Fruit fly (Drosophila melanogaster) whole organism, adult: ENCODE data around the gene CG10038.
A peak's percentile ranks its signal among the peaks of the same experiment; 100 is the strongest.

Experiments
- CG11617 ChIP-seq: fragments of 200-800 bp; sonication (Bioruptor generic); optimal IDR thresholded peaks from 2 replicates; lab custom pipeline; 2017; ENCODE audit warnings: mild to moderate bottlenecking, missing biosample characterization, missing genetic modification reagents, missing genetic modification characterization
- CG12768 ChIP-seq: fragments of 200-800 bp; sonication (Bioruptor generic); optimal IDR thresholded peaks from 2 replicates; lab custom pipeline; 2017; ENCODE audit warnings: missing biosample characterization, missing genetic modification characterization, mild to moderate bottlenecking, moderate library complexity, missing genetic modification reagents
- CG14711 ChIP-seq: fragments of 200-800 bp; sonication (Bioruptor generic); optimal IDR thresholded peaks from 2 replicates; lab custom pipeline; 2018; ENCODE audit warnings: missing biosample characterization, mild to moderate bottlenecking, missing genetic modification characterization, moderate library complexity
- CG1620 ChIP-seq: fragments of 200-800 bp; sonication (Bioruptor generic); optimal IDR thresholded peaks from 2 replicates; lab custom pipeline; 2016; ENCODE audit warnings: missing biosample characterization, missing genetic modification characterization
- CG33017 ChIP-seq: fragments of 200-800 bp; sonication (Bioruptor generic); optimal IDR thresholded peaks from 2 replicates; lab custom pipeline; 2018; ENCODE audit warnings: missing biosample characterization, mild to moderate bottlenecking, missing genetic modification characterization, moderate library complexity
- CG5204 ChIP-seq: fragments of 200-800 bp; sonication (Bioruptor generic); optimal IDR thresholded peaks from 2 replicates; lab custom pipeline; 2016; ENCODE audit warnings: missing biosample characterization, missing genetic modification characterization
- CG7045 ChIP-seq: fragments of 200-800 bp; sonication (Bioruptor generic); optimal IDR thresholded peaks from 2 replicates; lab custom pipeline; 2017; ENCODE audit warnings: missing biosample characterization, mild to moderate bottlenecking, missing genetic modification characterization
- CG7101 ChIP-seq: fragments of 200-800 bp; sonication (Bioruptor generic); optimal IDR thresholded peaks from 2 replicates; lab custom pipeline; 2018; ENCODE audit warnings: missing biosample characterization, mild to moderate bottlenecking, missing genetic modification characterization, moderate library complexity
- Clk ChIP-seq: fragments of 200-800 bp; sonication (Bioruptor generic); optimal IDR thresholded peaks from 2 replicates; lab custom pipeline; 2017; ENCODE audit warnings: missing biosample characterization, missing genetic modification characterization
- Crg-1 ChIP-seq: fragments of 200-800 bp; sonication (Bioruptor generic); optimal IDR thresholded peaks from 2 replicates; lab custom pipeline; 2016; ENCODE audit warnings: missing biosample characterization, missing genetic modification characterization
- Hr96 ChIP-seq: fragments of 200-800 bp; sonication (Bioruptor generic); optimal IDR thresholded peaks from 2 replicates; lab custom pipeline; 2016; ENCODE audit warnings: missing biosample characterization, missing genetic modification characterization
- Mnt ChIP-seq: fragments of 200-800 bp; sonication (Bioruptor generic); optimal IDR thresholded peaks from 2 replicates; lab custom pipeline; 2016; ENCODE audit warnings: missing biosample characterization, mild to moderate bottlenecking, missing genetic modification characterization
- bab1 ChIP-seq: fragments of 200-800 bp; sonication (Bioruptor generic); optimal IDR thresholded peaks from 3 replicates; lab custom pipeline; 2019; ENCODE audit warnings: missing biosample characterization, mild to moderate bottlenecking, missing genetic modification characterization, moderate library complexity
- cic ChIP-seq: fragments of 200-800 bp; sonication (Bioruptor generic); optimal IDR thresholded peaks from 2 replicates; lab custom pipeline; 2017; ENCODE audit warnings: missing biosample characterization, mild to moderate bottlenecking, missing genetic modification characterization, moderate library complexity
- cnc ChIP-seq, 2 experiments: fragments of >200 bp; optimal IDR thresholded peaks; 2 replicates each; lab custom pipeline; 2017
- kay ChIP-seq: fragments of 200-800 bp; sonication (Bioruptor generic); peaks from one replicate; lab custom pipeline; 2016; ENCODE audit warnings: missing biosample characterization, missing genetic modification characterization, borderline replicate concordance
- ovo ChIP-seq: fragments of 200-800 bp; sonication (Bioruptor generic); optimal IDR thresholded peaks from 2 replicates; lab custom pipeline; 2016; ENCODE audit warnings: missing biosample characterization, missing genetic modification characterization
- pad ChIP-seq: fragments of 200-800 bp; sonication (Bioruptor generic); optimal IDR thresholded peaks from 3 replicates; lab custom pipeline; 2017; ENCODE audit warnings: missing biosample characterization, missing genetic modification characterization, mild to moderate bottlenecking, moderate library complexity, missing genetic modification reagents
- tj ChIP-seq: fragments of 200-800 bp; sonication (Bioruptor generic); optimal IDR thresholded peaks from 3 replicates; lab custom pipeline; 2017; ENCODE audit warnings: missing biosample characterization, mild to moderate bottlenecking, missing genetic modification characterization, moderate library complexity
- toe ChIP-seq: fragments of 200-800 bp; sonication (Bioruptor generic); optimal IDR thresholded peaks from 2 replicates; lab custom pipeline; 2016; ENCODE audit warnings: missing biosample characterization, missing genetic modification characterization

Gene CG10038

DNA sequence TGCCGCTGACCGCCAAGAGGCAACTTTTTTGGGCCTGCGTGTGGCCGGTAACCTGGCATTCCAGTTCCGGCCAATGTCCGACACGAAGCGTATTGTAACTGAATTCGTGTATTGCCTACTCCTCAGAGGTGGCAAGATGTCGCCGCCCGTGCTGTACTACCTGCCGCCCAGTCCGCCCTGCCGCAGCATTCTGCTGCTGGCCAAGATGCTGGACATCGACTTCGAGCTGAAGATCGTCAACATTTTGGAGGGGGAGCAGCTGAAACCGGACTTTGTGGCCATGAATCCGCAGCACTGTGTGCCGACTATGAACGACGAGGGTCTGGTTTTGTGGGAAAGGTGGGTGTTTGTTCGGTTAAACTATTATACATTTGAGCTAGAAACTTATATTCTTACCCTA is 33.8 kb upstream of the CG10038 start:
- no peak for TF ChIP-seq CG5204
- no peak for TF ChIP-seq CG7101 (tag; lab: Kevin White, UChicago)
- no peak for TF ChIP-seq Hr96 (GFP tag; lab: Kevin White, UChicago)
- no peak for TF ChIP-seq bab1
- no peak for TF ChIP-seq CG12768 (GFP tag; lab: Kevin White, UChicago)
- no peak for TF ChIP-seq CG33017
- TF ChIP-seq Mnt (GFP tag; lab: Kevin White, UChicago), result no peak
- no peak for TF ChIP-seq Clk (GFP tag; lab: Kevin White, UChicago)
- no peak for TF ChIP-seq pad
- no peak for TF ChIP-seq CG7045 (GFP tag; lab: Kevin White, UChicago)
- no peak for TF ChIP-seq ovo (GFP tag; lab: Kevin White, UChicago)
- TF ChIP-seq CG1620, result no peak
- TF ChIP-seq kay, result no peak
- TF ChIP-seq cic, result no peak
- TF ChIP-seq toe (GFP tag; lab: Kevin White, UChicago), result no peak
- TF ChIP-seq CG11617 (GFP tag; lab: Kevin White, UChicago), result no peak
- no peak for TF ChIP-seq cnc (optimal IDR thresholded peaks at IDR 0.05; lab: Kevin White, UChicago)
- TF ChIP-seq CG14711, result no peak

DNA sequence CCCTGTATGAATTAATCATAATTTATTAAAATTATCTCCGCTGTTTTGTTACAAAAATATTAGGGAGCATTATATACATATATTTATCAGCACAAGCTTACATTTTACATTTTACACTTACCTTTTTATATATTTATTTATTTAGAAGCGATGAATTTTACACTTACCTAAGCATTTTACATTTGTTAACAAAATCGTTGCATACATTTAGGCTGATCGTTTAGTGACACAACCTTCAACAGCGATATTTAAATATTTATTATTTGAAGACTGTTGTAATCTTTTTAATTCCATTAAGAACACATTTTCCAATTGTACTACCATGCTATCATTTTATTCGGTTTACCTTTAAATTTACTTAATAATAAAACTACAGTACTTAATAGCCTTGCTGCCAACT is 33.3 kb upstream of the CG10038 start:
- peak; percentile 14 for TF ChIP-seq bab1
- no peak for TF ChIP-seq tj (GFP tag; lab: Kevin White, UChicago)
- TF ChIP-seq kay, result peak; percentile 95

- no peak for TF ChIP-seq CG12768 (GFP tag; lab: Kevin White, UChicago)
- no peak for TF ChIP-seq CG11617 (GFP tag; lab: Kevin White, UChicago)
- no peak for TF ChIP-seq CG1620
Measured at dm6 chr3R:12383036-12383435, 32.6 kb upstream of the CG10038 start, which contains the start of gene GstD11. Gene GstD11, plus strand, starts transcription at chr3R:12383336.

DNA sequence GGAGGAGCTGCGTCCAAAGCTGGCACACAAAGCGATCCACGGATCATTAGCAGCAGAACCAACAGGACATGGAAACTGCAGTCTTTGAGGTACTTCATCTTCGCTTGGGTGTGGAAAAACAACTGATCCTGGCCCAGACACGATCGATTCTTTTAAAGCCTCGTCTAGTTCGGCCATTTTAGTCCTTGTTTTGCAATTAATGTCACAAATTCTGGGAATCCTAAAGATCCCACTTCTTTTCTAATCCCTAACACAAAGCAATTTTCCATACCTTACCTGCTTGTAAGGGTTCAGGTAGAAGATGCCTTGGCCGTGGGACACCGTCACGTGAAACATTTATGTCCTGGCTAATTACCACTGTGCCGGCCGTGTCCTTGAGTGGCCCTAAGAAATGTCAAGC is 32.1 kb upstream of the CG10038 start, which contains the start of gene CG10035:
TSS of gene CG10035 (minus strand) at position 129 of the 400 bp plus-strand sequence.
- no peak for TF ChIP-seq CG1620
- no peak for TF ChIP-seq CG5204
- TF ChIP-seq cic, result no peak
- no peak for TF ChIP-seq CG33017
- no peak for TF ChIP-seq CG7101 (tag; lab: Kevin White, UChicago)
- no peak for TF ChIP-seq CG11617 (GFP tag; lab: Kevin White, UChicago)
- no peak for TF ChIP-seq cnc (optimal IDR thresholded peaks at IDR 0.05; lab: Kevin White, UChicago)
- no peak for TF ChIP-seq pad
- TF ChIP-seq CG12768 (GFP tag; lab: Kevin White, UChicago), result no peak
- TF ChIP-seq kay, result no peak
- no peak for TF ChIP-seq Crg-1
- TF ChIP-seq Clk (GFP tag; lab: Kevin White, UChicago), result no peak
- TF ChIP-seq CG14711, result no peak
- no peak for TF ChIP-seq bab1
- no peak for TF ChIP-seq Hr96 (GFP tag; lab: Kevin White, UChicago)
- TF ChIP-seq ovo (GFP tag; lab: Kevin White, UChicago), result no peak

dm6 chr3R:12381130-12381700 is 30.8 kb upstream of the CG10038 start:
- TF ChIP-seq CG5204 (no peak), CG12768 (GFP tag; lab: Kevin White, UChicago) (peak; percentile 39)

dm6 chr3R:12379708-12380107 is 29.3 kb upstream of the CG10038 start, which contains the start of gene GstD8:
Gene GstD8, plus strand, starts transcription at chr3R:12380008.
- TF ChIP-seq Clk (GFP tag; lab: Kevin White, UChicago) (no peak), CG7101 (tag; lab: Kevin White, UChicago) (no peak), Hr96 (GFP tag; lab: Kevin White, UChicago) (no peak), Mnt (GFP tag; lab: Kevin White, UChicago) (no peak), CG11617 (GFP tag; lab: Kevin White, UChicago) (no peak), CG33017 (no peak), CG5204 (no peak), CG1620 (no peak)

dm6 chr3R:12379249-12379648 is 28.8 kb upstream of the CG10038 start:
- no peak for TF ChIP-seq cic
- TF ChIP-seq Mnt (GFP tag; lab: Kevin White, UChicago), result no peak
- TF ChIP-seq ovo (GFP tag; lab: Kevin White, UChicago), result no peak

- TF ChIP-seq CG33017, result no peak
- no peak for TF ChIP-seq Clk (GFP tag; lab: Kevin White, UChicago)
- no peak for TF ChIP-seq Mnt (GFP tag; lab: Kevin White, UChicago)
- peak; percentile 18 for TF ChIP-seq kay
- TF ChIP-seq tj (GFP tag; lab: Kevin White, UChicago), result no peak
- TF ChIP-seq toe (GFP tag; lab: Kevin White, UChicago), result no peak
Measured at dm6 chr3R:12378200-12378599, 27.8 kb upstream of the CG10038 start, which contains the start of gene GstD7. Gene GstD7, plus strand, starts transcription at chr3R:12378500.
